Fruit fly (Drosophila melanogaster): ENCODE results near the gene CG6833.
A peak's percentile ranks its signal among the peaks of the same experiment; 100 is the strongest.

The CG6833 gene

DNA sequence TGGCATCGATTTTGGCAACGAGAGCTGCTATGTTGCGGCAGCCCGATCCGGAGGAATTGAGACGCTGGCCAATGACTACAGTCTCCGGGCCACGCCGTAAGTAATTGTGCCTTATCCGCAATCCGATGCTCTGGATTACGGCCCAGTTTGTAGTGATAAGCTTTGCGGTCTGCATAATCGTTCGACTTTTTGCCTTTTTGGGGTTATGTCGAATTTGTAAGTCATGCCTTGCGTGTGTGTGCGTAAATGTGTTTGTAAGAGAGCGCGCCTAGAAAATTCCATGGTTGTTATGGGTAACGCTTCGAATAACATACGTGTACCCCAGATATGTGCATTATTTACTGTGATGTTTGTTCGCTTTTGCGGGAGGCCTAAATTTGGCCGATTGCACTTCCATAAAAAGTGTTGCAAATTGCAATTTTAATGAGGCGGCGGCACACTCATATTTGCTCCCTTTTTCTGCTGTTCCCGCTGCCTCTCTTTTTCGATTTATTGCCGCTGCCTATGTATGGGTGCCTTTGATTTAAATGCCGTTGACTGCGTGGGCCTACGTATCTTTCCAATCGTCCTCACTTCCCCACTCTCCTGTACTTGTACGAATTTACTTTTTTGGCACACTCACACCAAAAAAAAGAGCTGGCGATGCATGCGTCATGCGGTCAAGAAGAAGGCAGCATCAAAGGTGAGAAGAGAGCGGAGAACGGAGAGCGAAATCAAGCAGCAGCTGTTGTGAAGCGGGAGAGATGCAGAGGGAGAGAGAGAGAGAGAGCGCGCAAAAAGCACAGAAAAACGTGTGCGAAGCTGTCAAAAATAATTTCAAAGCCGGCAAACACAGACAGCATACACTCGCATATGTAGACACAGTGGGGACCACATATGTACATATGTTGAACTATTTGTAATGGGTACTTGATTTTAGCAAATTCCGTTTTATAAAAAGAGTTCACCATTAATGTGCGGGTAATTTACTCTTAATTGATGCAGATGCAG is 13.1 kb upstream of the CG6833 start:
- TF ChIP-seq Vsx2 (GFP tag; optimal IDR thresholded peaks at IDR 0.05; ENCODE audit: partially characterized antibody), result peak; percentile 56
- no peak for TF ChIP-seq Rel (GFP tag; optimal IDR thresholded peaks at IDR 0.05)
- TF ChIP-seq Rel (tag; optimal IDR thresholded peaks at IDR 0.05), result peak; percentile 78
- TF ChIP-seq OdsH (GFP tag; optimal IDR thresholded peaks at IDR 0.05), result peak; percentile 1
- TF ChIP-seq foxo (GFP tag; optimal IDR thresholded peaks at IDR 0.05), result peak in 1 of 2 experiments; percentile 18
- peak; percentile 62 for TF ChIP-seq sage (GFP tag; optimal IDR thresholded peaks at IDR 0.05)
- peak; percentile 39 for TF ChIP-seq psq (GFP tag; optimal IDR thresholded peaks at IDR 0.05)
- TF ChIP-seq Dif (GFP tag; optimal IDR thresholded peaks at IDR 0.05; ENCODE audit: partially characterized antibody), result peak; percentile 75
- TF ChIP-seq Hnf4 (GFP tag; optimal IDR thresholded peaks at IDR 0.05), result no peak
- TF ChIP-seq CG32264 (GFP tag; optimal IDR thresholded peaks at IDR 0.05), result peak; percentile 29
- peak; percentile 21 for TF ChIP-seq h (GFP tag; optimal IDR thresholded peaks at IDR 0.05)
- no peak for TF ChIP-seq br (GFP tag; optimal IDR thresholded peaks at IDR 0.05)
- TF ChIP-seq dl (GFP tag; optimal IDR thresholded peaks at IDR 0.05; ENCODE audit: insufficient read depth in 1 of 2, partially characterized antibody in 2 of 2), result peak in 1 of 2 experiments; percentile 68
- TF ChIP-seq ey (GFP tag; optimal IDR thresholded peaks at IDR 0.05), result no peak

DNA sequence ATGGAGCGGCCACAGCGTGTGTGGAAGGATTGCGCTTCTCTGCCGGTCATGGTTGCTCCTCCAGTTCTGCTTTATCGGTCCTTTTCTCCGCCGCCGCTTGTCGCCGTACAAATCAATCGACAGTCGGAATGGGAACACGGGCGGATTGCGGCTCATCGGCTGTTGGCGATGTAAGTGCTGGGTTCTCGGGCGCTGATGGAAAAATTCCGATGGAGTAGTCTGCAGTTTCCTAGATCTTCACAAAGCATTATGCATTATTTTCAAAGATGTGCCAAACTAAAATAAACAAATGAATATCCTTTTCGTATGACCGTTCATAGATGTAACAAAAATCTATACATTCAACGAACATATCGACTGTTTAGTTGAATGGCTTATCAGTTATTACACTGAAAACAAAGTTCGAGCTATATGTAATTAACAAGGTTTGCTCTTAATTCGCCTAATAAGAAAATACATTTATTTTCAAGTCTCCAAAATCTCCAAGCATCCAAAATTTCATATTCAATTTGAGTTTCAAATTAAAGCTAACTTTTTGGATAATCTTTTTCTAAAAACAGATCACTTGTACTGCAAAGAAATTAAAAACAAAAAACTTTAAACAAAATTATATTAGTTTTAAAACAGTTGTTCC is 1.3 kb upstream of the CG6833 start, which contains the start of gene Neurl4:
Gene Neurl4, minus strand, starts transcription at position 273 of the 634 bp plus-strand sequence.
- TF ChIP-seq CrebA (GFP tag; optimal IDR thresholded peaks at IDR 0.05; ENCODE audit: borderline replicate concordance), result no peak
- peak; percentile 77 for TF ChIP-seq HLH106 (tag; optimal IDR thresholded peaks at IDR 0.05)
- peak; percentile 51 for TF ChIP-seq psq (GFP tag; optimal IDR thresholded peaks at IDR 0.05)
- TF ChIP-seq CG9705 (GFP tag; optimal IDR thresholded peaks at IDR 0.05), result peak; percentile 3
- TF ChIP-seq sage (GFP tag; optimal IDR thresholded peaks at IDR 0.05), result no peak
- TF ChIP-seq foxo (GFP tag; optimal IDR thresholded peaks at IDR 0.05), result no peak
- peak; percentile 66 for TF ChIP-seq ey (GFP tag; optimal IDR thresholded peaks at IDR 0.05)
- TF ChIP-seq GATAd (GFP tag; optimal IDR thresholded peaks at IDR 0.05), result peak; percentile 35
- no peak for TF ChIP-seq Rel (GFP tag; optimal IDR thresholded peaks at IDR 0.05)
- peak; percentile 42 for TF ChIP-seq Rel (tag; optimal IDR thresholded peaks at IDR 0.05)
- TF ChIP-seq OdsH (GFP tag; optimal IDR thresholded peaks at IDR 0.05), result peak; percentile 66
- TF ChIP-seq fru (GFP tag; optimal IDR thresholded peaks at IDR 0.05), result no peak

DNA sequence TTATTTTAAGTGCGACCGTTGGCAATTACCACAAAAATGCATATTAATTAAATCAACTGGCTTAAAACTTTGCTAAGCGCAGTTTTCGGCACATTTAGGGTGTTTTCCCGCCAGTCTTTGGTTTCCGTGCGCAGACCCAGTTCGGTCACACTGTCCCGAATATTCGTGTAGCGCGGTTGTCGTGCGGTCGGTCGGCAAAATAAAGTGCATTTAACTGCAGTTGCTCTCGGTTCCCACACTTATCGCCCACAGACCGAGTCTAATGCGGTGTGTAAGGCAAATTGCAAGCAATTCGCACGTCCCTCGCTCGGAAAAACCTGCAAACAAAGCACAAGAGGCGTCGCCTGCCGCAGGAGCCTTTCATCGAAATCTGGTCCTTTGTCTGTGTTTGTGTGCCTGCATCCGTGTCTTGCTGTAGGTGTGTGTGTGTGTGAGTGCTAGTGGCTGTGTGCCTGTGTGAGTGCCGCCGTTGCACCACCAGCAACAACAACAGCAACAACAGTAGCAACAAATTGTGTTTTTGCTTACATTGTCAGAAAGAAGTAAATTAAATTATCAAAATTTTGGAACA is 2.2 kb downstream of the CG6833 start, which contains the start of the genes CG13484 and Frl:
Gene CG13484, minus strand, starts transcription at position 7 of the 571 bp plus-strand sequence.
Gene Frl, plus strand, starts transcription at position 143 of the 571 bp plus-strand sequence.
- TF ChIP-seq Myc (optimal IDR thresholded peaks at IDR 0.05), result no peak
- no peak for TF ChIP-seq Vsx2 (GFP tag; optimal IDR thresholded peaks at IDR 0.05; ENCODE audit: partially characterized antibody)
- TF ChIP-seq Hnf4 (GFP tag; optimal IDR thresholded peaks at IDR 0.05), result no peak
- no peak for TF ChIP-seq Dfd (GFP tag; optimal IDR thresholded peaks at IDR 0.05)
- TF ChIP-seq Sp1 (GFP tag; optimal IDR thresholded peaks at IDR 0.05), result peak; percentile 59
- no peak for TF ChIP-seq GATAd (GFP tag; optimal IDR thresholded peaks at IDR 0.05)
- TF ChIP-seq Dif (GFP tag; optimal IDR thresholded peaks at IDR 0.05; ENCODE audit: partially characterized antibody), result peak; percentile 15
- no peak for TF ChIP-seq CG32264 (GFP tag; optimal IDR thresholded peaks at IDR 0.05)
- TF ChIP-seq tai (GFP tag; optimal IDR thresholded peaks at IDR 0.05), result no peak
- TF ChIP-seq Abd-B (GFP tag; optimal IDR thresholded peaks at IDR 0.05), result no peak
- no peak for TF ChIP-seq CrebA (GFP tag; optimal IDR thresholded peaks at IDR 0.05; ENCODE audit: borderline replicate concordance)
- peak; percentile 8 for TF ChIP-seq OdsH (GFP tag; optimal IDR thresholded peaks at IDR 0.05)
- no peak for TF ChIP-seq foxo (GFP tag; optimal IDR thresholded peaks at IDR 0.05)
- peak; percentile 17 for TF ChIP-seq N (GFP tag; optimal IDR thresholded peaks at IDR 0.05)
- TF ChIP-seq fru (GFP tag; optimal IDR thresholded peaks at IDR 0.05), result peak; percentile 52
- TF ChIP-seq woc (GFP tag; optimal IDR thresholded peaks at IDR 0.05), result no peak
- TF ChIP-seq br (GFP tag; optimal IDR thresholded peaks at IDR 0.05), result no peak
- peak; percentile 32 for TF ChIP-seq psq (GFP tag; optimal IDR thresholded peaks at IDR 0.05)
- TF ChIP-seq Hr83 (GFP tag; optimal IDR thresholded peaks at IDR 0.05; ENCODE audit: poor library complexity, severe bottlenecking), result peak; percentile 44
- no peak for TF ChIP-seq Hr78 (GFP tag; optimal IDR thresholded peaks at IDR 0.05)
- TF ChIP-seq Jra (GFP tag; optimal IDR thresholded peaks at IDR 0.05), result no peak
- TF ChIP-seq dmrt93B (GFP tag; optimal IDR thresholded peaks at IDR 0.05), result no peak
- TF ChIP-seq CG9705 (GFP tag; optimal IDR thresholded peaks at IDR 0.05), result peak; percentile 16
- TF ChIP-seq Mio (GFP tag; optimal IDR thresholded peaks at IDR 0.05), result no peak
- TF ChIP-seq lola (GFP tag; optimal IDR thresholded peaks at IDR 0.05), result no peak
- TF ChIP-seq dl (GFP tag; optimal IDR thresholded peaks at IDR 0.05; ENCODE audit: insufficient read depth in 1 of 2, partially characterized antibody in 2 of 2), result no peak
- no peak for TF ChIP-seq Rel (GFP tag; optimal IDR thresholded peaks at IDR 0.05)
- peak; percentile 88 for TF ChIP-seq Rel (tag; optimal IDR thresholded peaks at IDR 0.05)
- TF ChIP-seq dsf (GFP tag; optimal IDR thresholded peaks at IDR 0.05; ENCODE audit: borderline replicate concordance), result no peak
- TF ChIP-seq sv (GFP tag; optimal IDR thresholded peaks at IDR 0.05), result no peak
- peak; percentile 45 for TF ChIP-seq HLH106 (tag; optimal IDR thresholded peaks at IDR 0.05)
- peak; percentile 15 for TF ChIP-seq jim (GFP tag; optimal IDR thresholded peaks at IDR 0.05)
- TF ChIP-seq brk (GFP tag; optimal IDR thresholded peaks at IDR 0.05), result no peak
- TF ChIP-seq rgr (GFP tag; optimal IDR thresholded peaks at IDR 0.05), result peak; percentile 50
- TF ChIP-seq h (GFP tag; optimal IDR thresholded peaks at IDR 0.05), result peak; percentile 43
- TF ChIP-seq pan (optimal IDR thresholded peaks at IDR 0.05), result no peak
- TF ChIP-seq sage (GFP tag; optimal IDR thresholded peaks at IDR 0.05), result no peak

Measured in whole organism, wandering third instar larva.